Worm (Caenorhabditis elegans) whole organism, L4/young adult: ENCODE measurements around the gene pak-1.

Experiments used
- W03F9.2 ChIP-seq: fragments of 150-350 bp; optimal IDR thresholded peaks from 2 replicates; lab custom pipeline; 2014; ENCODE audit warnings: missing biosample characterization, missing genetic modification characterization
- dao-5 ChIP-seq: sonication (generic microtip); optimal IDR thresholded peaks from 2 replicates; lab custom pipeline; 2016; ENCODE audit warnings: missing genotype, missing genetic modification characterization, moderate library complexity, missing compliant biosample characterization
- him-1 ChIP-seq: sonication (generic microtip); optimal IDR thresholded peaks from 2 replicates; lab custom pipeline; 2016; ENCODE audit warnings: missing genotype, missing genetic modification reagents, missing genetic modification characterization, missing compliant biosample characterization

ce11 chrX:6015096-6015495 is 33.3 kb downstream of the pak-1 start, which contains the start of gene C09B8.8:
- TF ChIP-seq him-1 (tag; lab: Kevin White, UChicago) (no peak), dao-5 (tag; lab: Kevin White, UChicago) (no peak), W03F9.2 (tag; lab: Kevin White, UChicago) (no peak)
